Fruit fly (Drosophila melanogaster) whole organism, embryonic: ENCODE results near the gene Dhps.

Source experiments
- BEAF-32 ChIP-seq: fragments of 200-800 bp; sonication (Bioruptor generic); optimal IDR thresholded peaks from 3 replicates; lab custom pipeline; 2017; ENCODE audit warnings: missing biosample characterization, missing genetic modification characterization, mild to moderate bottlenecking, moderate library complexity, missing genetic modification reagents
- BtbVII ChIP-seq: fragments of 200-800 bp; sonication (Bioruptor generic); optimal IDR thresholded peaks from 3 replicates; lab custom pipeline; 2017; ENCODE audit warnings: missing biosample characterization, mild to moderate bottlenecking, missing genetic modification characterization
- CG10979 ChIP-seq: fragments of 200-800 bp; sonication (Bioruptor generic); optimal IDR thresholded peaks from 2 replicates; lab custom pipeline; 2018; ENCODE audit warnings: missing biosample characterization, mild to moderate bottlenecking, missing genetic modification characterization, moderate library complexity
- CG13296 ChIP-seq: fragments of 200-800 bp; sonication (Bioruptor generic); optimal IDR thresholded peaks from 3 replicates; lab custom pipeline; 2018; ENCODE audit warnings: missing biosample characterization, mild to moderate bottlenecking, missing genetic modification characterization
- CG14667 ChIP-seq: fragments of 200-800 bp; sonication (Bioruptor generic); IDR thresholded peaks from 2 replicates; pipeline ENCODE4 v1.3.6; 2022; ENCODE audit warnings: missing biosample characterization, missing genetic modification characterization
- CG14710 ChIP-seq: fragments of 200-800 bp; sonication (Bioruptor generic); optimal IDR thresholded peaks from 3 replicates; lab custom pipeline; 2019; ENCODE audit warnings: missing biosample characterization, mild to moderate bottlenecking, missing genetic modification characterization, moderate library complexity
- CG2120 ChIP-seq: fragments of 200-800 bp; sonication (Bioruptor generic); optimal IDR thresholded peaks from 3 replicates; lab custom pipeline; 2016; ENCODE audit warnings: missing biosample characterization, missing genetic modification characterization
- CG2199 ChIP-seq: fragments of 200-800 bp; sonication (Bioruptor generic); IDR thresholded peaks from 3 replicates; pipeline ENCODE4 v1.3.6; 2022; ENCODE audit warnings: missing biosample characterization, missing genetic modification characterization
- CG7271 ChIP-seq: fragments of 200-800 bp; sonication (Bioruptor generic); optimal IDR thresholded peaks from 2 replicates; lab custom pipeline; 2018; ENCODE audit warnings: missing biosample characterization, mild to moderate bottlenecking, missing genetic modification characterization, moderate library complexity
- CG9797 ChIP-seq: fragments of 200-800 bp; sonication (Bioruptor generic); optimal IDR thresholded peaks from 3 replicates; lab custom pipeline; 2018; ENCODE audit warnings: missing biosample characterization, mild to moderate bottlenecking, missing genetic modification characterization
- CG9876 ChIP-seq: fragments of 200-800 bp; sonication (Bioruptor generic); optimal IDR thresholded peaks from 2 replicates; lab custom pipeline; 2016; ENCODE audit warnings: missing biosample characterization, missing genetic modification characterization
- CHES-1-like ChIP-seq: fragments of 200-800 bp; sonication (Bioruptor generic); optimal IDR thresholded peaks from 2 replicates; lab custom pipeline; 2016; ENCODE audit warnings: missing biosample characterization, missing genetic modification characterization
- D ChIP-seq, 2 experiments: fragments of 200-800 bp in 1 of 2; fragments of >200 bp in 1 of 2; sonication (Bioruptor generic) in 1 of 2; optimal IDR thresholded peaks; 2 replicates in 1 of 2; 3 replicates in 1 of 2; lab custom pipeline; 2017; ENCODE audit warnings: mild to moderate bottlenecking in 1 of 2, missing biosample characterization in 1 of 2, missing genetic modification characterization in 1 of 2, missing genetic modification reagents in 1 of 2
- D19A ChIP-seq: fragments of 200-800 bp; optimal IDR thresholded peaks from 3 replicates; lab custom pipeline; 2019; ENCODE audit warnings: missing biosample characterization, mild to moderate bottlenecking, missing genetic modification characterization, moderate library complexity
- Deaf1 ChIP-seq: fragments of 200-800 bp; optimal IDR thresholded peaks from 3 replicates; lab custom pipeline; 2019; ENCODE audit warnings: missing biosample characterization, mild to moderate bottlenecking, missing genetic modification characterization, moderate library complexity
- Dll ChIP-seq: fragments of 200-800 bp; sonication (Bioruptor generic); IDR thresholded peaks from 4 replicates; pipeline ENCODE4 v1.3.6; 2022; ENCODE audit warnings: missing biosample characterization, missing genetic modification characterization; ENCODE audit not compliant: partially characterized antibody
- Drgx ChIP-seq: fragments of 200-800 bp; sonication (Bioruptor generic); IDR thresholded peaks from 2 replicates; pipeline ENCODE4 v1.3.6; 2022; ENCODE audit warnings: missing biosample characterization, missing genetic modification characterization
- E2f2 ChIP-seq: fragments of 200-800 bp; sonication (Bioruptor generic); IDR thresholded peaks from 2 replicates; pipeline ENCODE4 v1.3.6; 2022; ENCODE audit warnings: missing biosample characterization, missing genetic modification characterization
- Fer1 ChIP-seq: fragments of 200-800 bp; sonication (Bioruptor generic); optimal IDR thresholded peaks from 2 replicates; lab custom pipeline; 2017; ENCODE audit warnings: missing biosample characterization, mild to moderate bottlenecking, missing genetic modification characterization
- HLH4C ChIP-seq: fragments of 200-800 bp; sonication (Bioruptor generic); IDR thresholded peaks from 3 replicates; pipeline ENCODE4 v1.3.6; 2022; ENCODE audit warnings: missing biosample characterization, missing genetic modification characterization; ENCODE audit not compliant: partially characterized antibody
- HmgZ ChIP-seq: fragments of 200-800 bp; sonication (Bioruptor generic); optimal IDR thresholded peaks from 2 replicates; lab custom pipeline; 2018; ENCODE audit warnings: missing biosample characterization, mild to moderate bottlenecking, missing genetic modification characterization
- Hr51 ChIP-seq, 2 experiments: fragments of 200-800 bp; sonication (Bioruptor generic); optimal IDR thresholded peaks; 2 replicates in 1 of 2; 3 replicates in 1 of 2; lab custom pipeline; 2016 to 2018; ENCODE audit warnings: missing biosample characterization in 2 of 2, missing genetic modification characterization in 2 of 2, mild to moderate bottlenecking in 1 of 2, moderate library complexity in 1 of 2
- Hsf ChIP-seq: fragments of 200-800 bp; sonication (Bioruptor generic); optimal IDR thresholded peaks from 3 replicates; lab custom pipeline; 2016; ENCODE audit warnings: missing biosample characterization, missing genetic modification characterization
- MBD-R2 ChIP-seq: fragments of 200-800 bp; sonication (Bioruptor generic); IDR thresholded peaks from 2 replicates; pipeline ENCODE4 v1.3.6; 2022; ENCODE audit warnings: missing biosample characterization, missing genetic modification characterization
- Oaz ChIP-seq: fragments of 200-800 bp; sonication (Bioruptor generic); IDR thresholded peaks from 2 replicates; pipeline ENCODE4 v1.3.6; 2022; ENCODE audit warnings: missing biosample characterization, missing genetic modification characterization
- Opbp ChIP-seq: fragments of 200-800 bp; sonication (Bioruptor generic); IDR thresholded peaks from 3 replicates; pipeline ENCODE4 v1.3.6; 2022; ENCODE audit warnings: missing biosample characterization, missing genetic modification characterization; ENCODE audit not compliant: partially characterized antibody
- Poxn ChIP-seq: fragments of 200-800 bp; sonication (Bioruptor generic); IDR thresholded peaks from 2 replicates; pipeline ENCODE4 v1.3.6; 2022; ENCODE audit warnings: missing biosample characterization, missing genetic modification characterization
- Six4 ChIP-seq: fragments of 200-800 bp; sonication (Bioruptor generic); optimal IDR thresholded peaks from 2 replicates; lab custom pipeline; 2016; ENCODE audit warnings: missing biosample characterization, missing genetic modification characterization
- Sry-δ ChIP-seq: fragments of 200-800 bp; sonication (Bioruptor generic); optimal IDR thresholded peaks from 2 replicates; lab custom pipeline; 2016; ENCODE audit warnings: missing biosample characterization, missing genetic modification characterization
- Ssrp ChIP-seq: fragments of 200-800 bp; sonication (Bioruptor generic); optimal IDR thresholded peaks from 2 replicates; lab custom pipeline; 2018; ENCODE audit warnings: missing biosample characterization, mild to moderate bottlenecking, missing genetic modification characterization, moderate library complexity
- Usf ChIP-seq: fragments of 200-800 bp; sonication (Bioruptor generic); optimal IDR thresholded peaks from 2 replicates; lab custom pipeline; 2017; ENCODE audit warnings: missing genotype, missing biosample characterization, missing genetic modification characterization
- amos ChIP-seq: fragments of 200-800 bp; sonication (Bioruptor generic); IDR thresholded peaks from 2 replicates; pipeline ENCODE4 v1.3.6; 2022; ENCODE audit warnings: missing biosample characterization, missing genetic modification characterization; ENCODE audit not compliant: partially characterized antibody
- dysf ChIP-seq: fragments of 200-800 bp; sonication (Bioruptor generic); IDR thresholded peaks from 3 replicates; pipeline ENCODE4 v1.3.6; 2022; ENCODE audit warnings: missing biosample characterization, missing genetic modification characterization
- fu2 ChIP-seq: fragments of 200-800 bp; sonication (Bioruptor generic); optimal IDR thresholded peaks from 2 replicates; lab custom pipeline; 2016; ENCODE audit warnings: missing biosample characterization, missing genetic modification characterization
- gfzf ChIP-seq: fragments of 200-800 bp; sonication (Bioruptor generic); optimal IDR thresholded peaks from 2 replicates; lab custom pipeline; 2016; ENCODE audit warnings: missing biosample characterization, mild to moderate bottlenecking, missing genetic modification characterization, moderate library complexity
- klu ChIP-seq: fragments of 200-800 bp; sonication (Bioruptor generic); IDR thresholded peaks from 2 replicates; pipeline ENCODE4 v1.3.6; 2022; ENCODE audit warnings: missing biosample characterization, missing genetic modification characterization
- lilli ChIP-seq: fragments of 200-800 bp; sonication (Bioruptor generic); optimal IDR thresholded peaks from 3 replicates; lab custom pipeline; 2016; ENCODE audit warnings: missing biosample characterization, missing genetic modification characterization
- pita ChIP-seq: fragments of 200-800 bp; sonication (Bioruptor generic); optimal IDR thresholded peaks from 2 replicates; lab custom pipeline; 2017; ENCODE audit warnings: missing biosample characterization, mild to moderate bottlenecking, missing genetic modification characterization
- pnt ChIP-seq: fragments of 200-800 bp; sonication (Bioruptor generic); optimal IDR thresholded peaks from 3 replicates; lab custom pipeline; 2016; ENCODE audit warnings: missing biosample characterization, missing genetic modification characterization
- repo ChIP-seq: fragments of 200-800 bp; sonication (Bioruptor generic); optimal IDR thresholded peaks from 2 replicates; lab custom pipeline; 2016; ENCODE audit warnings: missing biosample characterization, missing genetic modification characterization
- run ChIP-seq: fragments of 200-800 bp; sonication (Bioruptor generic); optimal IDR thresholded peaks from 3 replicates; lab custom pipeline; 2018; ENCODE audit warnings: missing biosample characterization, mild to moderate bottlenecking, missing genetic modification characterization
- scrt ChIP-seq: fragments of 200-800 bp; sonication (Bioruptor generic); optimal IDR thresholded peaks from 2 replicates; lab custom pipeline; 2018; ENCODE audit warnings: missing biosample characterization, mild to moderate bottlenecking, missing genetic modification characterization, moderate library complexity
- sd ChIP-seq: fragments of 200-800 bp; sonication (Bioruptor generic); optimal IDR thresholded peaks from 3 replicates; lab custom pipeline; 2018; ENCODE audit warnings: missing biosample characterization, mild to moderate bottlenecking, missing genetic modification characterization, moderate library complexity
- sna ChIP-seq: fragments of 200-800 bp; sonication (Bioruptor generic); IDR thresholded peaks from 2 replicates; pipeline ENCODE4 v1.3.6; 2022; ENCODE audit warnings: missing biosample characterization, missing genetic modification characterization; ENCODE audit not compliant: partially characterized antibody
- trh ChIP-seq: fragments of 200-800 bp; sonication (Bioruptor generic); optimal IDR thresholded peaks from 2 replicates; lab custom pipeline; 2016; ENCODE audit warnings: missing biosample characterization, missing genetic modification characterization
- tup ChIP-seq: fragments of 200-800 bp; sonication (Bioruptor generic); optimal IDR thresholded peaks from 2 replicates; lab custom pipeline; 2016; ENCODE audit warnings: missing biosample characterization, mild to moderate bottlenecking, missing genetic modification characterization, moderate library complexity
- unpg ChIP-seq: fragments of 200-800 bp; sonication (Bioruptor generic); optimal IDR thresholded peaks from 3 replicates; lab custom pipeline; 2018; ENCODE audit warnings: missing biosample characterization, mild to moderate bottlenecking, missing genetic modification characterization, moderate library complexity
- zen2 ChIP-seq: fragments of 200-800 bp; sonication (Bioruptor generic); IDR thresholded peaks from 3 replicates; pipeline ENCODE4 v1.3.6; 2022; ENCODE audit warnings: missing biosample characterization, missing genetic modification characterization; ENCODE audit not compliant: partially characterized antibody

The Dhps gene

DNA sequence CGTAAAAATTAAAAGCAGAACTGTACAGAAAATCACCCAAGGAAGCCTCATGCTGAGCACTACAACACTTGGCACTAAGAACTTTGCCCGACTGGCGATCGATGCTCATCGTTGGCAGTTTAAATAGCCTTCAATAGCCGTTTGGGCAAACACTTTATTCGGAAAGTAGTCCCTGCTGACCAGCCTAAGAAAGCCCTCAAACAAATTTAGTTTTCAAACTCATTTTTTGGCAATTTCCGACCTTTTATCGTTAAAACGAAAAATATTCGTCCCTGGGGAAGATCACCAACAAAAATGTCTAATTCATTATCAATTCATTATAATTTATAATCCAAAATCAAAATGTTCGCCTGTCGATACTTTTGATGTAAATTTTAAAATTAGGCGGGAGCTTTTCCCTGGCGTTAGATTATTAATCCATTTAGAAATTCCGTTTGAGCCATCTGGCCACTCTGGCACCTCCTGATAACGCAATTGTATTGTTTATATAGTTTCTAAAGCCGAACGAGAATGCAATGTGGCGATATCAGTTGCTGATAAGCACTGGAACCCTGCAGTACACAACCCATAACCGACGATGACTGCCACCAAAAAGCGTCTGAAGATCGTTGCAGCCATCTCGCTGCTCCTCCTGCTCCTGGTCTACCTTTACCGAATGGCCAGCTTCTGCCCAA, 17.4 kb upstream of the Dhps start, which contains the start of the genes mthl7 and Uxs (continued):
- TF ChIP-seq unpg: no peak
- no peak for TF ChIP-seq BtbVII (GFP tag; lab: Kevin White, UChicago)
- TF ChIP-seq scrt (GFP tag; lab: Kevin White, UChicago): no peak
- TF ChIP-seq klu (GFP tag; lab: Robert Waterston, UW): no peak
- TF ChIP-seq BEAF-32: peak; percentile 63
- TF ChIP-seq HLH4C: no peak; the same call in 2 of the 3 replicates
- no peak for TF ChIP-seq D19A
- no peak for TF ChIP-seq Poxn
- TF ChIP-seq Hr51 (GFP tag; optimal IDR thresholded peaks at IDR 0.05; lab: Kevin White, UChicago): no peak
- no peak for TF ChIP-seq trh
- TF ChIP-seq zen2 (GFP tag; lab: Robert Waterston, UW): no peak
- TF ChIP-seq repo (GFP tag; lab: Kevin White, UChicago): no peak
- 0 out of 3 replicates have a peak, but pooled peaks have one; percentile 26 for TF ChIP-seq Opbp (GFP tag; lab: Robert Waterston, UW)
- no peak for TF ChIP-seq Six4 (GFP tag; lab: Kevin White, UChicago)
- TF ChIP-seq sd (tag; lab: Kevin White, UChicago): no peak
- TF ChIP-seq HmgZ (tag; lab: Kevin White, UChicago): peak; percentile 9
- TF ChIP-seq pnt (GFP tag; lab: Kevin White, UChicago): no peak
- TF ChIP-seq dysf (GFP tag; lab: Robert Waterston, UW): no peak
- no peak for TF ChIP-seq lilli
- no peak for TF ChIP-seq Fer1 (GFP tag; lab: Kevin White, UChicago)
- no peak for TF ChIP-seq tup (GFP tag; lab: Kevin White, UChicago)
- TF ChIP-seq CG10979: no peak
- TF ChIP-seq sna: peak; percentile 22; the same call in 1 of the 2 replicates
- TF ChIP-seq Sry-δ: peak; percentile 24
- TF ChIP-seq Deaf1: no peak
- peak; percentile 42 for TF ChIP-seq CG9797 (GFP tag; lab: Kevin White, UChicago)
- no peak for TF ChIP-seq CG13296 (GFP tag; lab: Kevin White, UChicago)
- TF ChIP-seq CHES-1-like: no peak
- TF ChIP-seq CG2120 (GFP tag; lab: Kevin White, UChicago): no peak
- TF ChIP-seq MBD-R2 (GFP tag; lab: Robert Waterston, UW): peak; percentile 75
- TF ChIP-seq Dll (GFP tag; lab: Robert Waterston, UW): peak; percentile 56; the same call in 1 of the 4 replicates
- no peak for TF ChIP-seq D (optimal IDR thresholded peaks at IDR 0.05; lab: Kevin White, UChicago)
- TF ChIP-seq D (GFP tag; optimal IDR thresholded peaks at IDR 0.05; lab: Kevin White, UChicago): no peak
- peak; percentile 4 for TF ChIP-seq CG14710
- TF ChIP-seq Oaz: no peak
- no peak for TF ChIP-seq run (tag; lab: Kevin White, UChicago)
- no peak for TF ChIP-seq CG9876 (GFP tag; lab: Kevin White, UChicago)
- no peak for TF ChIP-seq CG2199 (GFP tag; lab: Robert Waterston, UW)
- TF ChIP-seq gfzf (GFP tag; lab: Kevin White, UChicago): peak; percentile 84
- no peak for TF ChIP-seq CG14667
- TF ChIP-seq fu2 (GFP tag; lab: Kevin White, UChicago): no peak
- no peak for TF ChIP-seq pita (GFP tag; lab: Kevin White, UChicago)
- TF ChIP-seq CG7271 (tag; lab: Kevin White, UChicago): no peak
- peak; percentile 30; the same call in 1 of the 2 replicates for TF ChIP-seq amos (GFP tag; lab: Robert Waterston, UW)
- peak; percentile 95 for TF ChIP-seq E2f2 (GFP tag; lab: Robert Waterston, UW)
- no peak for TF ChIP-seq Drgx
- TF ChIP-seq Usf (GFP tag; lab: Kevin White, UChicago): no peak
- no peak for TF ChIP-seq Hsf (GFP tag; lab: Kevin White, UChicago)
- TF ChIP-seq Ssrp (tag; lab: Kevin White, UChicago): no peak
